Fruit fly (Drosophila melanogaster): ENCODE results near the gene LManVI.
A peak's percentile ranks its signal among the peaks of the same experiment; 100 is the strongest.

Gene LManVI

dm6 chr2L:8746350-8746759, 34.7 kb downstream of the LManVI start (continued):
- TF ChIP-seq Bdp1 (GFP tag; optimal IDR thresholded peaks at IDR 0.05) (no peak), phol (tag; optimal IDR thresholded peaks at IDR 0.05) (peak; percentile 29), CG3847 (GFP tag; IDR thresholded peaks at IDR 0.05) (no peak), CG10565 (GFP tag; optimal IDR thresholded peaks at IDR 0.05) (no peak), CG11456 (GFP tag; IDR thresholded peaks at IDR 0.05) (no peak), mld (GFP tag; IDR thresholded peaks at IDR 0.05; ENCODE audit: partially characterized antibody) (no peak), CG8478 (optimal IDR thresholded peaks at IDR 0.05) (no peak), CG16815 (GFP tag; optimal IDR thresholded peaks at IDR 0.05) (no peak), tin (GFP tag; optimal IDR thresholded peaks at IDR 0.05) (peak; percentile 54), Sox102F (GFP tag; optimal IDR thresholded peaks at IDR 0.05) (peak; percentile 37), CG11085 (GFP tag; IDR thresholded peaks at IDR 0.05) (no peak), fd64A (GFP tag; optimal IDR thresholded peaks at IDR 0.05) (no peak), rib (GFP tag; IDR thresholded peaks at IDR 0.05) (no peak), CG17186 (GFP tag; optimal IDR thresholded peaks at IDR 0.05) (no peak), cg (GFP tag; optimal IDR thresholded peaks at IDR 0.05) (no peak), NC2α (GFP tag; optimal IDR thresholded peaks at IDR 0.05) (no peak), CG5953 (GFP tag; IDR thresholded peaks at IDR 0.05) (no peak), Asciz (GFP tag; optimal IDR thresholded peaks at IDR 0.05) (no peak), CG6854 (GFP tag; optimal IDR thresholded peaks at IDR 0.05) (no peak), CG33557 (GFP tag; optimal IDR thresholded peaks at IDR 0.05) (peak; percentile 20), Vsx1 (GFP tag; optimal IDR thresholded peaks at IDR 0.05) (no peak), CG32767 (GFP tag; IDR thresholded peaks at IDR 0.05) (no peak), CG10654 (GFP tag; optimal IDR thresholded peaks at IDR 0.05) (no peak), Taf1 (GFP tag; IDR thresholded peaks at IDR 0.05) (no peak), run (tag; optimal IDR thresholded peaks at IDR 0.05) (no peak), Meics (GFP tag; optimal IDR thresholded peaks at IDR 0.05) (no peak), nerfin-1 (tag; optimal IDR thresholded peaks at IDR 0.05) (peak; percentile 47), CG6791 (GFP tag; IDR thresholded peaks at IDR 0.05; ENCODE audit: partially characterized antibody) (no peak), bowl (GFP tag; IDR thresholded peaks at IDR 0.05) (no peak), ind (GFP tag; optimal IDR thresholded peaks at IDR 0.05) (no peak), pros (GFP tag; optimal IDR thresholded peaks at IDR 0.05) (peak; percentile 83), caup (GFP tag; optimal IDR thresholded peaks at IDR 0.05; ENCODE audit: severe bottlenecking) (peak; percentile 28), ATbp (GFP tag; optimal IDR thresholded peaks at IDR 0.05) (peak; percentile 28), Oaz (GFP tag; IDR thresholded peaks at IDR 0.05) (no peak), CG10267 (tag; optimal IDR thresholded peaks at IDR 0.05) (peak; percentile 51), dmrt99B (tag; optimal IDR thresholded peaks at IDR 0.05) (peak; percentile 68), CG15601 (tag; optimal IDR thresholded peaks at IDR 0.05) (peak; percentile 64), Ets97D (GFP tag; optimal IDR thresholded peaks at IDR 0.05) (no peak), unpg (GFP tag; optimal IDR thresholded peaks at IDR 0.05) (peak; percentile 61), nmo (GFP tag; optimal IDR thresholded peaks at IDR 0.05) (peak; percentile 80), HLH3B (GFP tag; IDR thresholded peaks at IDR 0.05) (peak; percentile 66), CG16779 (GFP tag; IDR thresholded peaks at IDR 0.05) (no peak), Mrtf (GFP tag; IDR thresholded peaks at IDR 0.05) (no peak), eve (GFP tag; optimal IDR thresholded peaks at IDR 0.05) (peak in 1 of 2 experiments; percentile 75), NK7.1 (GFP tag; optimal IDR thresholded peaks at IDR 0.05) (no peak), Sox100B (GFP tag; optimal IDR thresholded peaks at IDR 0.05) (peak; percentile 43), NFAT (GFP tag; IDR thresholded peaks at IDR 0.05) (no peak), Dref (GFP tag; IDR thresholded peaks at IDR 0.05) (no peak), CG2129 (GFP tag; IDR thresholded peaks at IDR 0.05; ENCODE audit: partially characterized antibody) (no peak), CG5180 (GFP tag; optimal IDR thresholded peaks at IDR 0.05) (no peak), Elba2 (GFP tag; optimal IDR thresholded peaks at IDR 0.05) (no peak)

Measured in whole organism, embryonic.